Worm (Caenorhabditis elegans) whole organism, L4 larva: ENCODE data around the gene sqv-2.

Source experiments
- ZK546.5 ChIP-seq, 2 experiments: sonication (generic microtip); optimal IDR thresholded peaks; 2 replicates each; lab custom pipeline; 2017; ENCODE audit warnings: missing biosample characterization in 2 of 2, missing genetic modification characterization in 2 of 2
- aly-2 ChIP-seq: sonication (generic microtip); optimal IDR thresholded peaks from 2 replicates; lab custom pipeline; 2018; ENCODE audit warnings: missing biosample characterization, missing genetic modification characterization
- ceh-28 ChIP-seq: fragments of 150-350 bp; optimal IDR thresholded peaks from 2 replicates; lab custom pipeline; 2014; ENCODE audit warnings: missing biosample characterization, missing genetic modification reagents, missing genetic modification characterization
- ces-1 ChIP-seq: fragments of 150-350 bp; sonication (generic microtip); optimal IDR thresholded peaks from 4 replicates; lab custom pipeline; 2014; ENCODE audit warnings: missing biosample characterization, missing genetic modification reagents, missing genetic modification characterization
- dpl-1 ChIP-seq: fragments of 150-350 bp; optimal IDR thresholded peaks from 2 replicates; lab custom pipeline; 2014; ENCODE audit warnings: missing biosample characterization, missing genetic modification reagents, missing genetic modification characterization
- egl-27 ChIP-seq: sonication (generic microtip); optimal IDR thresholded peaks from 3 replicates; lab custom pipeline; 2017; ENCODE audit warnings: missing biosample characterization, missing genetic modification reagents, missing genetic modification characterization
- fkh-10 ChIP-seq: fragments of 150-350 bp; optimal IDR thresholded peaks from 2 replicates; lab custom pipeline; 2014; ENCODE audit warnings: missing biosample characterization, missing genetic modification reagents, missing genetic modification characterization
- jun-1 ChIP-seq: fragments of 150-350 bp; optimal IDR thresholded peaks from 2 replicates; lab custom pipeline; 2014; ENCODE audit warnings: missing biosample characterization, missing genetic modification reagents, missing genetic modification characterization
- lir-3 ChIP-seq: sonication (generic microtip); optimal IDR thresholded peaks from 2 replicates; lab custom pipeline; 2016; ENCODE audit warnings: mild to moderate bottlenecking, missing genetic modification characterization, missing compliant biosample characterization
- lsy-2 ChIP-seq, 2 experiments: fragments of 150-350 bp in 1 of 2; sonication (generic microtip) in 1 of 2; optimal IDR thresholded peaks; 2 replicates each; lab custom pipeline; 2014 to 2017; ENCODE audit warnings: missing biosample characterization in 2 of 2, missing genetic modification characterization in 2 of 2
- nhr-6 ChIP-seq: fragments of 150-350 bp; optimal IDR thresholded peaks from 2 replicates; lab custom pipeline; 2014; ENCODE audit warnings: missing biosample characterization, missing genetic modification characterization
- pqm-1 ChIP-seq: sonication (generic microtip); optimal IDR thresholded peaks from 2 replicates; lab custom pipeline; 2017; ENCODE audit warnings: missing biosample characterization, missing genetic modification characterization
- unc-62 ChIP-seq, 3 experiments: fragments of 150-350 bp in 1 of 3; sonication (generic microtip); optimal IDR thresholded peaks in 2 of 3; peaks in 1 of 3; 1 replicate in 1 of 3; 2 replicates in 2 of 3; lab custom pipeline; 2014 to 2017; ENCODE audit warnings: missing biosample characterization in 3 of 3, missing genetic modification characterization in 3 of 3, missing genetic modification reagents in 3 of 3, missing genotype in 1 of 3

DNA sequence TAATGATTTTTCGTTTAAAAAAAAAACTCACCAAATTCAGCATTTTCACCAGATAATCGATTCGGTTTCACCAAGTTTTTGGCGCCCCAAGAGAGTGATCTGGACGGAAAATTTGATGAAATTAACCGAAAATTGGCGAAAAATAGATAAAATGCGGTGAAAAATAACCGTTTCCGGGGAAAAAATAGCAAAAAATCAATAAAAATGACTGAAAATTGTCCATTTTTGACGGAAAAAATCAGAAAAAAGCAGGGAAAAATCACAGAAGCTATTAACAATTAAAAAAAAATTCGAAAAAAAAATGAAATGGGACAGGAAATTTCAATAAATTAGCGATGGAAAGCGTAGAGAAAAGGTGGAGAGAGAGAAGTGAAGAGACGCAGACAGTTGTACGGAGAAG, 19.3 kb upstream of the sqv-2 start, which contains the start of gene ubc-15:
- no peak for TF ChIP-seq dpl-1 (GFP tag; lab: Kevin White, UChicago)
- no peak for TF ChIP-seq lsy-2 (tag; optimal IDR thresholded peaks at IDR 0.05; lab: Kevin White, UChicago)
- no peak for TF ChIP-seq ceh-28 (tag; lab: Kevin White, UChicago)
- TF ChIP-seq lir-3 (tag; lab: Kevin White, UChicago) = no peak
- TF ChIP-seq jun-1 (tag; lab: Kevin White, UChicago) = no peak
- no peak for TF ChIP-seq unc-62 (GFP tag; optimal IDR thresholded peaks at IDR 0.05 in 1 of 2; lab: Kevin White, UChicago)
- no peak for TF ChIP-seq unc-62 (tag; optimal IDR thresholded peaks at IDR 0.05; lab: Kevin White, UChicago)
- no peak for TF ChIP-seq pqm-1 (tag; lab: Kevin White, UChicago)
- no peak for TF ChIP-seq egl-27
- no peak for TF ChIP-seq fkh-10 (GFP tag; lab: Kevin White, UChicago)
- TF ChIP-seq ZK546.5 (tag; optimal IDR thresholded peaks at IDR 0.05; lab: Kevin White, UChicago) = no peak
- TF ChIP-seq ces-1 (GFP tag; lab: Kevin White, UChicago) = no peak
- no peak for TF ChIP-seq aly-2
- TF ChIP-seq nhr-6 (tag; lab: Kevin White, UChicago) = no peak
